Fruit fly (Drosophila melanogaster): Measurements from ENCODE around the gene Acp24A4.

Gene Acp24A4

DNA sequence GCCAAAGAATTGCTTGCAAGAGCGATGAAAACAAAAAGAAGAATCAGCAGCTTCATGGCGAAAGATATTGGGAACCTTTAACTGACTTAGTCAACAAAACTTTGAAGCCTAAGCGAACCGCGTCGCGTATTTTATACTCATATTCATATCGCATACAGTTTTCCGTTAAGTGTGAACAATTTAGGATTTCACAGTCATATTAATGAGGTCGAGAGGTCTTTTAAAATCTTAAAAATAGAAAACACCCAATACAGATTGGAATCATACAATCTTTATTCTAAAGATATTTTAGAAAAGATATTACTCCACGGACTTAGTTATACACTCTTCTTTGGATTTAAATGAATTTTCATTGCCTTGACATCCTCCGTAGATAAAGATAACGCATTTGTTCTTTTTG is at the start of gene Acp24A4:
Acp24A4 (minus strand) TSS at position 101 of the 400 bp plus-strand sequence.
- TF ChIP-seq CG17801 (GFP tag; optimal IDR thresholded peaks at IDR 0.05; ENCODE audit: partially characterized antibody): no peak

DNA sequence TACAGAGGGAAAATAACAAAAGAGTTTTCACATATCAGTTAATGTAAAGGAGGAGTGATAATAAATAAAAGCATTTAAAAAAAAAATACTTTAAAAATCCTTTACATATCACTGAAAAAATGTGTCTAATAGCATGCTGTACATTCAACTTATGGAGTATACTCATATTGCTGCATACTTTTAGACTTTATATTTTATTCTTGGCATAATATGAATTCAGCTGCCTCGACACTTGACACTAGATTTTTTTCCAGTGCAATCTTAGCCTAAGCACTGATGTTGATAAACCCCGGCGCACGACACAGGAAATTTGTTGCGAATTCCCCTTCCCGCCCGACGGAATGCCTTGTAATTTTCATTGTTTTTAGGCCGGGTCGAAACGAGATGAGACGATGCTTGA is 46.7 kb upstream of the Acp24A4 start:
- TF ChIP-seq CG17801 (GFP tag; optimal IDR thresholded peaks at IDR 0.05; ENCODE audit: partially characterized antibody): no peak

DNA sequence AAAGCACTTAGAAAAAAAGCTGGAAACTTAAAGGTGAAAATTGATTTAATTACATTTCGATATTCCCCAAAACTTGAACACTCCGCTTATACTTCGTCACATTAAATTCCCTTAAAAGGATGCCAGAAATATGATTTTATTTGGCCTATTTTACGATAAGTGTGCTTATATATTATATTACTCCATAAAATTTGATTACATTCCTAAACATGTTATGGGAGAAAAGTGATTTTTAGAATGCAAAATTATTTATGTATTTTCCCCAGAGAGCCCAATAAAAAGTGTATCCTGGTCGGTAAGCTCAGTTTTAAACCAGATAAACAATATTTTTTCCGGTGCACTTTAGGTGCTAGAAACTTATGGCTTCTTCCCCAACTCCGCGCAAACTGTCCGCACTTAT is 44.0 kb upstream of the Acp24A4 start:
- no peak for TF ChIP-seq CG17801 (GFP tag; optimal IDR thresholded peaks at IDR 0.05; ENCODE audit: partially characterized antibody)

DNA sequence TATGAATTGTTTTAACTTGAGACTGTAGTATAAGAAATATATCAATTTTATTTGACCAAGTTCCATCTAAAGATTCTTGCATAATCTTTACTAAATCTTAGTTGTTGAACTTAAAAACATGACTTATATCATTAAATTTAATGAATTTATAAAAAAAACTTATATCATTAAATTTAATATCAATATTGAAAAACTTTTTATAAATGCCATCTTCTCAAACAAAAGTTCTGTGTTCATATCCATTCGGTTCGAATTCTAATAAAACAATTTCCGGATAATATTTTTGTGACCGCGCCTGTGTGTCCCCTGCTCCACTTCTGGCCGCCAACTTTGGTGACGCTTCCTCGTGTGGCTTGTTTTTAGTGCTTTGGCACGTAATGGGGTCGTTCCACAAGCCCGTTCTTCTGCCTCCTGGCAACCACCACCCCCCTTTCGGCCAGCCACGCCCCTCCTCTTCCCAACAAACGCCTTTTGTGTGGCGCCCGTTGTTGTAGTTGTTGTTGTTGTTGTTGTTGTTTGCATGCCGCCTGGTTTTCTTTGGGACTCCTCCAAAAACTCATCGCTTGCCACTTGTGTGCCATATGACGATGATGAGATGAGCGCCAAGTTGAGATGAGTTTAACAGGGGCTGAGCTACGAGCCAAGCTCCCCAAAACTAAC is 43.4 kb upstream of the Acp24A4 start:
- no peak for TF ChIP-seq CG17801 (GFP tag; optimal IDR thresholded peaks at IDR 0.05; ENCODE audit: partially characterized antibody)

DNA sequence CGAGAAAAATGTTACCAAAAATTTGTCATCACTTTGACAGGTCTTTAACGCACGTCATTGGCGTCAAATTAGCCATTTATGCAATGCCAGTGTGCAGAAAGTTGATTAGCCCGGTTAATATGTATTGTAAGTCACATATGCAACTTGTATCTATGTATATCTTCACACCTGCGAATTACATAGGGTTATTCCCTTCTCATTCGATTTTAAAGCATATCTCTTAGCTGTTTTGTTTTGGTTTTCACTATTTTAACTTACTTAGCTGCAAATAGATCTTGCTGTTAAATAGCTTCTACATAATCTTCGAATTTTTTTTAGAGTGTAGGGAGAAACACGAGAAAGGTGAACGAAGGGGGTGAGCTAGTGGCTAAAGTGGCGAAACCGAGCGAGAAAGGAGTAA is 37.4 kb upstream of the Acp24A4 start:
- no peak for TF ChIP-seq CG17801 (GFP tag; optimal IDR thresholded peaks at IDR 0.05; ENCODE audit: partially characterized antibody)

DNA sequence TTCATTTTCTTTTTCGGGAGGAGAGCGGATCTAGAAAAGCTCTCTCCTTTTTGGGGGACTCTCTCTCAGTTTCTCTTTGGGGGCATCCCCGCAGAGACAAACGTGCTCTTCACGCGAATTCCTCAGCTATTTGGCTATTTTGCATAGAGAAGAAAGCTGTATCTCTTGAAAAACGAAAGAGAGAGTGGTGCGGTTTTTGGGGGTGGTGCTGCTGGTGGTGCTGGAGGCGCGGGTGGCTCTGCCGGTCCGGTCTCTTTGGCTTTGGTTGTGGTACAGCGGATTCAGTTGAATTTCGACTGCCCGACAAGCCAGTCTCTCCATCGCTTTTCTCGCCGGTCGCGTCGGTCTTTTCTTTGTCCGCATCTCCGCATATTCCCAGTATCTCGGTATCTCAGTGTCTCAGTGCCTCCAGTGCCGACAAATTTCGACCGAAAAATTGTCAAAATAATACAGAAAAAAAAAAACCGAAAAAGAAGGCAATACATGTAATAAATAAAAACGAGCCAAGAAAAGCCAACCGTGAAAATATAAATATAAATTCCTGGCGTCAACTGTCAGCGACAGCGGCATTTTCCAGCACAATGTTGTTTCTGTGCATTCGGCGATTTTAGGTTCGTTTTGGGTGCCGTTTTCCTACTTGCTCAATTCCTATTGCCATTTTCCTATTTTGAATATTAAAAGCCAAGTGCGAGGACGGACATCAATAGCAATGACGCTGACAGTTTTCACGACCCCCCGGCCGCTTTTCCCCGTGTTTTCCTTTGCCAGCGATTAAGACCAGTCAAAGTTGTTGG is 36.7 kb upstream of the Acp24A4 start, which contains the start of gene CG10019:
CG10019 (plus strand) TSS at position 285 of the 794 bp plus-strand sequence.
- TF ChIP-seq CG17801 (GFP tag; optimal IDR thresholded peaks at IDR 0.05; ENCODE audit: partially characterized antibody): no peak

DNA sequence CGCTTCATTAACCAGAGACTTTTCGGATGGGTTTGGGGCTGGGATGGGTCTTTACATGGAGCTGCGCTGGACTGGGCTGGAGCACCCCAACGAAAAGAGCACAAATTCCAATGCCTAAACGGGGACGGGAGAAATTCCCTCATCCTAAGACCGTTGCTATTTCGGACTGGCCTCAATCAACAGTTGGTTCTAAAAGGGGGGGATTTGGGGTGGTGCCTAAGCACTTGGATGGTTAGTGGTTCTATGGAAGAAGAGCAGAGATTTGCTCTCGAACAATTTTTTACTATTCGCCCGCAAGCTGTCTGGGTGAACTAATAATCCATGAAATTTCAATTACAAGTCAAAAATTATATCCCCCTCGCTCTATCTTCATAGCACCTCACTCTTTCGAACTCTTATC is 35.9 kb upstream of the Acp24A4 start:
- no peak for TF ChIP-seq CG17801 (GFP tag; optimal IDR thresholded peaks at IDR 0.05; ENCODE audit: partially characterized antibody)

DNA sequence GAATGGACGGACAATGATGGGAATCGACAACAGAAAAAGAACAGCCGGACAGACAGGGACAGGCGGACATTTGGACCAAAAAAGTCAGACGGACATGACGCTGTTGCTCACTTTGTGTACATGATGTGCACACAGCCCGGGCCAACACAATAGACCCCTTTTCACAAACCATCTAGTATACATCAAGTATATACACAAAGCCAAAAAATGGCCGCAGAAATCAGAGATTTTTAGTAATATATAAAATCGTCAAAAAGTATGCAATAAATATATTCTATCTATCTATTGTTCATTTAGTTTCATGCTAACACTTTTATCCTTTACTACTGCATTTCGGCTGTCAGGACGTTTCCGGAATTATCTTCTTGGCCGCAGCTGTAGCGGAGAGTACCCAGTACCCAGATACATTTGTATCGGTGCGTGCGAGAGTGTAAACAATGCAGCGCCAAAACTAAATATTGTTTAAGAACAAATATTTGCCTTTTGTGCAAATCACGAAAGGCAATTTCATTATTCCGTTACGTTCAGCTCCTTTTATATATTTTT is 25.8 kb upstream of the Acp24A4 start:
- no peak for TF ChIP-seq CG17801 (GFP tag; optimal IDR thresholded peaks at IDR 0.05; ENCODE audit: partially characterized antibody)

DNA sequence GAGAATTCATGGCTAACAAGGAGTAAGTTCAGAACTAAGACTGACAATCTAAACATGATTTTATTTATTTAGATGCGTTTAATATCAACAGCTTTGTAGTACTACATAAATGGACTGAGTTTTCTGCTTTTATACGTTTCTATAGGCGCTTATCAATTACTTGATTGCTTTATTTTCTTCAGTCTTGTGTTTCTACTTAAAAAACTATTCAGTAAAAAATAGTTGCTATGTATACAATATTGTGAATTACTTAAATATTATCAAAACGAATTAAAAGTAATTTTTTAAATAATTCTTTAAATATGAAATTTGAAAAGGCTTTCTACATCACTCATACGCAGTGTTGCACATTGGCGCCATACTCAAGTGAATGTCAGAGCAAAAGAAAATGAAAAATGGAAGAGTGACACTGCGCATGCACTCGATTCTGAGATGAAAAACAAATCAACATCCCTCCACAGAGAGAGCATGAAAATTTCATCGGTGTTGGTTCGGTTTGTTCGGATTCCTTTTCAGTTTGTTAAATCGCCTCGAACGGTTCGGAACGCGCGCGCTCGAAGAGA is 24.0 kb upstream of the Acp24A4 start, which contains the start of the genes lectin-24A and Shaw:
lectin-24A (minus strand) TSS at position 101 of the 563 bp plus-strand sequence.
Shaw (plus strand) TSS at position 513 of the 563 bp plus-strand sequence.
- TF ChIP-seq CG17801 (GFP tag; optimal IDR thresholded peaks at IDR 0.05; ENCODE audit: partially characterized antibody): no peak

DNA sequence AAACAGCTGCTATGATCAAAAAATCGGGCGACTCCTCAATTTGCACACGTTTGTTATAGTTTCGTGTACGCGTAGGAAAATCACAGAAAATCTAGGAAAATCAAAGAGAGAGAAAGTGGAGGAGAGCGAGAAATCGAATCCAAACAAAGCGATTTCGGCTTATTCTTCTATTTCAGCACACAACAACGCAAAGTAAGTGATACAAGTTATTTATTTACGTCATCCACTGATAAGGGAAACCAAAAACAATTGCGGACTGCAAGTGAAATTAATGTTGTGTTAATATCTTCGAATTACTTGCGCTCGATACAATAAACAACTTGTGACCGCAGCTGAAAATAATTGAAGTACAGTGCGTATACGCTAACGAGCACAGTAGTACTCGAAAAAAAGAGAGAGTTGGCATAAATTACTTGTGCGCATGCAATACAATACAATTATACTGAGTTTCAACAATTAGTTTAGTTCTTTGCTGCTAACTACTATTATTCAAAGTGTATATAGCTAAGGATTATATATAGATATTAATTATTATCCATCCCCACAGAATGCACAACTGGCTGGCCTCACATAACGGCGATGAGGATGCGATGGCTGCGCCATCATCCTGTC is 19.9 kb upstream of the Acp24A4 start:
- TF ChIP-seq CG17801 (GFP tag; optimal IDR thresholded peaks at IDR 0.05; ENCODE audit: partially characterized antibody): no peak

DNA sequence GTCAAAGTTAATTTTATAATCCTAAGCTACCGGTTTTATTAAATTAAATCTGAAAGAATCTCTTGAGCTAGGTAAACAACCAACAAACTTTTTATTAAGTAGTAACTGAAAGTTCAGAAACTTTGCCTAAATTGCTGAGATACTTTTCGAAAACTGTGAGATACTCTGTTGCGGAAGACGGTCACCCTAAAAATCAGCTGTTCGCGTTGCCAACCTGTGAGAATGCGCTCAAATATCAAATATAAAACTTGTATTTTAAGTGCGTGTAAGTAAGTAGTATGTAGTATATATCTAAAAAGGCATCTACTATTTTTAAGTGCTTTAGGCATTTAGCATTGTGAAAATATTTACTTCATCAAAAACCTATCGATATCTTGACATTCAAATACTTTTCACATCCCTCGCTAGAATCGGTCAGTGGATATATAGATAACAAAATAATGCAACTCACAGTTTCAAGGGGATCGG is 19.3 kb upstream of the Acp24A4 start, which contains the start of the genes CG31955 and CG2818:
CG31955 (minus strand) TSS at position 157 of the 468 bp plus-strand sequence.
CG2818 (plus strand) TSS at position 412 of the 468 bp plus-strand sequence.
- TF ChIP-seq CG17801 (GFP tag; optimal IDR thresholded peaks at IDR 0.05; ENCODE audit: partially characterized antibody): no peak

DNA sequence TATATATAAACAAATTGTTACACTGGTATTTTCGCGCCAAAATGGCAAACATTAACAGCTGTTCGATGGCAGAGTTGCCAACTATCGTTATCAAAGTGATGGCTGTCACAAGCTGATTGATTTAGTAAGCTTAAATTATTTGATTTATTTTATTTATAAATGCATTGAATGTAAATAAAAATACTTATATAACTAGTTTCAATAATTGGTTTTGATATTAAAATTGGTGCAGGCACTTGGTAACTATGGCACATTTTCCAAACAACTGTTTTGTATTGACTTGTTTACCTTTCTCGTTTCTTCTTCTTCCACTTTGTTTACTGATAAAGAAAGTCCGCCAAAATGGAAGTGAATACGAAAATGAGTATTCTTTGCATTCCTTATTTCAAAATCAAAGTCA is 18.0 kb upstream of the Acp24A4 start, which contains the start of gene cutlet:
cutlet (minus strand) TSS at position 84 of the 400 bp plus-strand sequence.
- TF ChIP-seq CG17801 (GFP tag; optimal IDR thresholded peaks at IDR 0.05; ENCODE audit: partially characterized antibody): peak; percentile 18

DNA sequence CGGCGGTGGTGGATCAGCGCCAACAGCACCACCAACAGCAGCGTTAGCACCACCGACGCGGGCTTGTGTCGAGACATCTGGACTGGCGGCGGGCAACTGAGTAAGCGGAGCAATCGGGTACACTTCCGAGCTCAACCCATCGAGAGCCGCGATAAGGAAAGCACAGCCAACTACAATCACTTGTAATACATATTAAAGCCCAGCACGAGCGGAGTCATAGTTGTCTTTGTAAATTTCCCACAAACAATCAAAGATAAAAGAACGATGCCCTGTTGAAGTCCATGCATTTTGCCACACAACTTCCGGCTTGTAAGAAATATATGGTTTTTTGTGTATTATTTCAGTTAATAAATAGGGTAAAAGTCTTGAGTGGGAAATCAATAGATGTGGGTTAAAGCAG is 13.3 kb upstream of the Acp24A4 start, which contains the start of gene CG31777:
CG31777 (minus strand) TSS at position 101 of the 400 bp plus-strand sequence.
- no peak for TF ChIP-seq CG17801 (GFP tag; optimal IDR thresholded peaks at IDR 0.05; ENCODE audit: partially characterized antibody)

DNA sequence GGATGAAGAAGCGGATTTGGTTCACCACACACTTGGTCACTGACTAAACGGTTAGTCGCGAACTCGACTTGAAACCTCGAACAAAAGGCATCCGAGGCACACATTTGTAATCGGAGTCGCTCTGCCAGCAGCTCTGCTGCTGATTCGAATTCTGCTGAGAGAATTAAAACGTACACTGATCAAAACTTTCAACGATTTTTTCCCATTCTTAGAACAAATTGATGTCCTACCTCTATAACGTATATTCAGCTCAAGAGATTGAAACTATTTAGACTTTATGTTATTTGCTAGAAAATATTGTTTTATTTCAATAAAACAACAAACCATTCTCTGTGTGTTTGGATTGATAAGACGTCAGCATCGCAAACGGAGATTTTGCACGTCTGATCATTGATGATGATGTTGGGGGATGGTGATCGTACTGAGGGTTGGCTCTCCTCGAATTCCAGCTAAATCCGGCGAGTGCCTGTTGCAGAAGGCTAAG is 11.8 kb upstream of the Acp24A4 start, which contains the start of gene CG31778:
CG31778 (minus strand) TSS at position 51 of the 484 bp plus-strand sequence.
- no peak for TF ChIP-seq CG17801 (GFP tag; optimal IDR thresholded peaks at IDR 0.05; ENCODE audit: partially characterized antibody)
